Worm (Caenorhabditis elegans): ENCODE measurements around the gene pudl-2.
"Not testable (repeated sequence)": the region's sequence is repeated elsewhere in the genome, so short reads cannot be mapped to it uniquely, and the experiment has no call there.

The pudl-2 gene

DNA sequence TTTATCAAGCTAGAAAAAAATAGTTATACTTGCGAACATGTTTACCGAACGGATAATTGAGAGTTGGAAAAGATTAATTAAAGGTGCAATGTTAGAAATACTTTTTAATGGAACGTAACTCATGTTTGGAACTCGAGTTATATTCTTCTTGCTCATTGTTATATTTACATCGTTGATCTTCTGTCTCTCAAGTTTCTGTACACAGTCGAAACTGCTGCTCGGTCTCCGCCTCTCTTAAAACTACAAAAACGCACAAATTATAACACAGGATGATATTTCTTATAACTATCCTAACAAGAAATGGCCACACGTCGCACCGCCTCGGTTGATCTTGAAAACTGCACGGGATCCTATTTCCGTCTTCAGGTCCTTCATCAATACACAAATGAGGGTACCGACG is at the start of gene pudl-2:
TSS of gene pudl-2 (plus strand) at position 301 of the 400 bp plus-strand sequence.
- TF ChIP-seq nhr-42 (GFP tag; IDR thresholded peaks at IDR 0.05) (no peak), lim-7 (GFP tag; IDR thresholded peaks at IDR 0.05) (no peak), nhr-237 (tag; optimal IDR thresholded peaks at IDR 0.05) (no peak), ama-1 (optimal IDR thresholded peaks at IDR 0.05) (no peak), mxl-2 (GFP tag; conservative IDR thresholded peaks at IDR 0.05) (no peak), nhr-111 (GFP tag; optimal IDR thresholded peaks at IDR 0.05) (no peak), zip-11 (GFP tag; IDR thresholded peaks at IDR 0.05) (no peak), hlh-11 (tag; optimal IDR thresholded peaks at IDR 0.05) (no peak), mdl-1 (tag; optimal IDR thresholded peaks at IDR 0.05) (no peak)

DNA sequence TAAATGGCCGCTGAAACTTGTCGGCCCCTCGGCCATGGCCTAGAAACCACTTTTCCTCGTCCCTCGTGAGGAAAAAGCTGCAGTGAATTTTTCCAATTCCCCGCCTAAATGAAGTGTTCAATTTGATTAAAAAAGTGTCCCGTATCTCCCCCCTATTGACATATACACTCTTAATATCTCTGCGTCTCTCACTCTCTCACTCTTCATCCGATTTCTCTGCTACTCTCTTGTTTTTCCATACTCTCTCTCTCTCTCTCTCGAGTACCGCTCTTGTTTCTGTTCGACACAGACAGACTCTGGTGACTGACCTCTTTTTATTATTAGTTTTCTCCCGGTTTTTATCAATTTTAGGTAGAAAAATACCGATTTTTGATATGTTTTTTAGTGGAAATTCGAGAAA is 49.6 kb upstream of the pudl-2 start:
- peak; percentile 24 for TF ChIP-seq dpl-1 (GFP tag; optimal IDR thresholded peaks at IDR 0.05)
- peak; percentile 31 for TF ChIP-seq nhr-28 (tag; optimal IDR thresholded peaks at IDR 0.05)
- no peak for TF ChIP-seq F10B5.3 (tag; optimal IDR thresholded peaks at IDR 0.05)
- peak in 1 of 2 experiments; percentile 49 for TF ChIP-seq lsy-2 (tag; optimal IDR thresholded peaks at IDR 0.05)
- no peak for TF ChIP-seq lin-15B (tag; optimal IDR thresholded peaks at IDR 0.05)
- TF ChIP-seq daf-16 (GFP tag; optimal IDR thresholded peaks at IDR 0.05): no peak
- TF ChIP-seq daf-16 (tag; optimal IDR thresholded peaks at IDR 0.05): peak; percentile 71
- TF ChIP-seq skn-1 (tag; optimal IDR thresholded peaks at IDR 0.05): no peak
- TF ChIP-seq nhr-6 (tag; optimal IDR thresholded peaks at IDR 0.05): peak; percentile 28
- peak; percentile 50 for TF ChIP-seq hlh-30 (tag; optimal IDR thresholded peaks at IDR 0.05; ENCODE audit: insufficient read depth)
- TF ChIP-seq hlh-11 (tag; optimal IDR thresholded peaks at IDR 0.05): peak; percentile 53
- TF ChIP-seq lin-39 (tag; optimal IDR thresholded peaks at IDR 0.05): no peak
- TF ChIP-seq mes-2 (tag; optimal IDR thresholded peaks at IDR 0.05; ENCODE audit: poor library complexity, severe bottlenecking): peak; percentile 51
- peak; percentile 58 for TF ChIP-seq dve-1 (tag; optimal IDR thresholded peaks at IDR 0.05; ENCODE audit: insufficient read depth)
- no peak for TF ChIP-seq daf-12 (tag; optimal IDR thresholded peaks at IDR 0.05)
- TF ChIP-seq hmg-1.1 (GFP tag; IDR thresholded peaks at IDR 0.05): peak; percentile 64
- 0 out of 2 replicates have a peak, but pooled peaks have one; percentile 43 for TF ChIP-seq T26A8.4 (GFP tag; IDR thresholded peaks at IDR 0.05)
- TF ChIP-seq mep-1 (tag; optimal IDR thresholded peaks at IDR 0.05): peak; percentile 40
- no peak for TF ChIP-seq sdz-12 (GFP tag; optimal IDR thresholded peaks at IDR 0.05)
- peak; percentile 30 for TF ChIP-seq rbr-2 (tag; optimal IDR thresholded peaks at IDR 0.05)
- no peak for TF ChIP-seq nhr-111 (GFP tag; optimal IDR thresholded peaks at IDR 0.05)
- 0 out of 2 replicates have a peak, but pooled peaks have one; percentile 11 for TF ChIP-seq ceh-20 (GFP tag; IDR thresholded peaks at IDR 0.05)

DNA sequence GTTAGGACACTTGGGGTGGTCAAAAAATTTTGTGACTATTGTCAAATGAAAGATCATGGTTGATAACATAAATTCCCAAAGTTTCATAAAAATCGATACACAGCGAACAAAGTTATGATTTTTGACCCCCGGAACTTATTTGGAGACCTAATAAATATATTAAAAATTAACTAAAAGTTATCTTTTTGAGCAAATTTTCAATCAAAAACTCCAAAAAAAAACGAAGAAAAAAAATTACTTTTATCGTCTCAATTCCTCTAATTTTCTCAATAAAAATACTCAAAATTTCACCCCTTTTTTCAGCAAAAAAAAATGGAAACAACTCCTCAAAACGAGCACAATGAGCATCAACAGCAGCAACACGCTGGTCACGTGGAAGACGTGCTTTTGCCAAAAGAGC is 46.2 kb upstream of the pudl-2 start, which contains the start of gene atln-1:
TSS of gene atln-1 (plus strand) at position 301 of the 400 bp plus-strand sequence.
- not testable (repeated sequence) for TF ChIP-seq egl-27 (tag; optimal IDR thresholded peaks at IDR 0.05); zag-1 (tag; optimal IDR thresholded peaks at IDR 0.05); dmd-6 (GFP tag; IDR thresholded peaks at IDR 0.05)

DNA sequence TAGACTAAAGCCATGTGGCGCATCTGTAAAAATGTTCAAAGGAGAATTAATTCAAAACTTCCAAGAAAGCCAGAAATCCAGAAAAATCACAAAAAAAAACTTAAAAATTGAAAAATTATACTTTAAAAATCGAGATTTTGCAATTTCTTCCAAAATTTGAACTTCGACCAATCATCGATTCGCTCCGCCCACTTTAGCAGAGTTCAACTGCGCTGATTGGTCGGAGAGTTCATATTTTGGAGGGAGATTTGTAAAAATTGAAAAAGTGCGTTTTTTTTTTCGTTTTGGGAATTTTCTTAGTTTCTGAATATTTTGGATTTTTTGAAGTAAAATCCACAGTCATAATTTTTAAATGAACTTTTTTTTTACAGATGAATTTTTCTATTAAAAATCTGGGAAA is 40.7 kb upstream of the pudl-2 start:
- TF ChIP-seq mxl-2 (GFP tag; conservative IDR thresholded peaks at IDR 0.05) (no peak), ceh-28 (tag; optimal IDR thresholded peaks at IDR 0.05) (no peak), madf-9 (GFP tag; conservative IDR thresholded peaks at IDR 0.05) (no peak), T26A8.4 (GFP tag; IDR thresholded peaks at IDR 0.05) (no peak), lsy-2 (tag; optimal IDR thresholded peaks at IDR 0.05) (no peak), spr-1 (tag; optimal IDR thresholded peaks at IDR 0.05) (no peak), ceh-32 (tag; optimal IDR thresholded peaks at IDR 0.05; ENCODE audit: poor library complexity) (no peak), arid-1 (GFP tag; conservative IDR thresholded peaks at IDR 0.05) (no peak), ceh-62 (tag; optimal IDR thresholded peaks at IDR 0.05) (no peak), hif-1 (tag; optimal IDR thresholded peaks at IDR 0.05) (no peak), D1046.2 (GFP tag; IDR thresholded peaks at IDR 0.05) (no peak), mdt-29 (GFP tag; IDR thresholded peaks at IDR 0.05) (no peak), ceh-44 (GFP tag; IDR thresholded peaks at IDR 0.05) (no peak), lir-3 (tag; optimal IDR thresholded peaks at IDR 0.05) (no peak), lim-7 (GFP tag; IDR thresholded peaks at IDR 0.05) (no peak), zfp-3 (GFP tag; conservative IDR thresholded peaks at IDR 0.05) (no peak)

Data from whole organism, L4 larva.